8 worm cellular contexts compared by ENCODE assay signal in the genomic region with DNA sequence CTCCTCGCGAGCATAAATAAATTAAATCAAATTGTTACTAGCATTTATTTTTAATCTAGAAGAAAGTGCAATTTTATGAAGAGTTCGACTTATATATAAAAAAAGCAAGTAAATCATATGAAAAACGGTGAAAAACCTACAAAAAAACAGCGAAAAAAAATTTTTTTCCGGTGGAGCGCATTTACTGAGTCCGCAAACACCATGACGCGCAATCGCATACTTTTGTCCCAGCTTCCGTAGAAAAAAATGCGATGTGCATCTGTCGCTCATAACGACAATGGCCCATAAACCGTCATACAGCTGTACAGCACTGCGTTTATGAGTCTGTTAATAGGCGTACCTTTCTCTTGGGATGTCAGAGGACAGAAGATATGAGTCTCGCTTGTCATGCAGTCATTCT.
TF ChIP-seq lines count a peak whose summit lies in the region.

No protein-coding gene starts in this region.

TF ChIP-seq in whole organism, L1 larva, 84 proteins besides CTCF, POLR2A, EP300 and RAD21 (continues in another document):
- peak; percentile 58 for TF ChIP-seq unc-130 (tag; optimal IDR thresholded peaks at IDR 0.05; lab: Kevin White, UChicago)
- peak; percentile 53 for TF ChIP-seq snpc-4 (tag; optimal IDR thresholded peaks at IDR 0.05; lab: Kevin White, UChicago)
- TF ChIP-seq unc-98 (GFP tag; IDR thresholded peaks at IDR 0.05; lab: Robert Waterston, UW), result no peak
- no peak for TF ChIP-seq ztf-4 (tag; optimal IDR thresholded peaks at IDR 0.05; lab: Kevin White, UChicago)
- TF ChIP-seq pax-3 (tag; optimal IDR thresholded peaks at IDR 0.05; lab: Kevin White, UChicago), result no peak
- TF ChIP-seq egl-27 (tag; optimal IDR thresholded peaks at IDR 0.05; lab: Kevin White, UChicago), result no peak
- no peak for TF ChIP-seq fos-1 (tag; optimal IDR thresholded peaks at IDR 0.05; lab: Kevin White, UChicago)
- TF ChIP-seq C34B4.2 (tag; optimal IDR thresholded peaks at IDR 0.05; lab: Kevin White, UChicago), result no peak
- TF ChIP-seq sup-37 (GFP tag; optimal IDR thresholded peaks at IDR 0.05; lab: Kevin White, UChicago), result no peak
- TF ChIP-seq zip-4 (GFP tag; optimal IDR thresholded peaks at IDR 0.05; lab: Kevin White, UChicago), result no peak
- no peak for TF ChIP-seq nhr-76 (tag; optimal IDR thresholded peaks at IDR 0.05; lab: Kevin White, UChicago)

TF ChIP-seq in whole organism, L2 larva, 48 proteins besides CTCF, POLR2A, EP300 and RAD21 (continues in another document):
- TF ChIP-seq crh-2 (tag; optimal IDR thresholded peaks at IDR 0.05; lab: Kevin White, UChicago), result peak; percentile 48
- no peak for TF ChIP-seq zag-1 (tag; optimal IDR thresholded peaks at IDR 0.05; lab: Kevin White, UChicago)
- TF ChIP-seq lsy-2 (tag; optimal IDR thresholded peaks at IDR 0.05; lab: Kevin White, UChicago), result peak; percentile 46 to 71
- TF ChIP-seq nhr-25 (tag; optimal IDR thresholded peaks at IDR 0.05; lab: Kevin White, UChicago), result peak; percentile 2
- TF ChIP-seq ztf-11 (tag; optimal IDR thresholded peaks at IDR 0.05; lab: Kevin White, UChicago), result no peak
- peak; percentile 16 for TF ChIP-seq F13H6.1 (tag; optimal IDR thresholded peaks at IDR 0.05; lab: Kevin White, UChicago)
- TF ChIP-seq nhr-21 (tag; optimal IDR thresholded peaks at IDR 0.05; lab: Kevin White, UChicago), result peak; percentile 2
- peak; percentile 44 for TF ChIP-seq sma-3 (GFP tag; optimal IDR thresholded peaks at IDR 0.05; lab: Kevin White, UChicago)
- TF ChIP-seq nhr-129 (tag; optimal IDR thresholded peaks at IDR 0.05; lab: Kevin White, UChicago), result peak; percentile 24
- no peak for TF ChIP-seq unc-62 (GFP tag; optimal IDR thresholded peaks at IDR 0.05; lab: Kevin White, UChicago)
- no peak for TF ChIP-seq alr-1 (tag; optimal IDR thresholded peaks at IDR 0.05; lab: Kevin White, UChicago)

TF ChIP-seq in whole organism, L3 larva, 47 proteins besides CTCF, POLR2A, EP300 and RAD21 (continues in another document):
- TF ChIP-seq aly-2 (tag; optimal IDR thresholded peaks at IDR 0.05; lab: Kevin White, UChicago) (no peak), eor-1 (tag; optimal IDR thresholded peaks at IDR 0.05; lab: Kevin White, UChicago) (no peak), ceh-28 (tag; optimal IDR thresholded peaks at IDR 0.05; lab: Kevin White, UChicago) (no peak), nhr-237 (tag; optimal IDR thresholded peaks at IDR 0.05; lab: Kevin White, UChicago) (no peak), tbx-2 (tag; optimal IDR thresholded peaks at IDR 0.05; lab: Kevin White, UChicago) (no peak), snpc-4 (tag; optimal IDR thresholded peaks at IDR 0.05; lab: Kevin White, UChicago) (peak; percentile 67), nhr-67 (tag; optimal IDR thresholded peaks at IDR 0.05; lab: Kevin White, UChicago) (no peak), hmg-11 (tag; optimal IDR thresholded peaks at IDR 0.05; lab: Kevin White, UChicago) (peak; percentile 65), nhr-11 (tag; optimal IDR thresholded peaks at IDR 0.05; lab: Kevin White, UChicago) (no peak), lin-15B (tag; optimal IDR thresholded peaks at IDR 0.05; lab: Kevin White, UChicago) (peak; percentile 82), unc-62 (GFP tag; optimal IDR thresholded peaks at IDR 0.05; lab: Kevin White, UChicago) (no peak)

TF ChIP-seq in whole organism, L4 larva, 104 proteins besides CTCF, POLR2A, EP300 and RAD21 (continues in another document):
- TF ChIP-seq nhr-11 (tag; optimal IDR thresholded peaks at IDR 0.05; lab: Kevin White, UChicago), result no peak
- TF ChIP-seq madf-5 (GFP tag; IDR thresholded peaks at IDR 0.05; lab: Robert Waterston, UW), result no peak
- no peak for TF ChIP-seq fos-1 (tag; optimal IDR thresholded peaks at IDR 0.05; lab: Kevin White, UChicago)
- no peak for TF ChIP-seq arid-1 (GFP tag; conservative IDR thresholded peaks at IDR 0.05; lab: Robert Waterston, UW)
- TF ChIP-seq pha-4 (GFP tag; IDR thresholded peaks at IDR 0.05; lab: Robert Waterston, UW), result no peak
- peak; percentile 24 for TF ChIP-seq pha-4 (tag; optimal IDR thresholded peaks at IDR 0.05; lab: Kevin White, UChicago)
- no peak for TF ChIP-seq lin-13 (GFP tag; optimal IDR thresholded peaks at IDR 0.05; lab: Kevin White, UChicago)
- no peak for TF ChIP-seq unc-62 (GFP tag; optimal IDR thresholded peaks at IDR 0.05 in 1 of 2; lab: Kevin White, UChicago)
- no peak for TF ChIP-seq unc-62 (tag; optimal IDR thresholded peaks at IDR 0.05; lab: Kevin White, UChicago)
- TF ChIP-seq spr-1 (tag; optimal IDR thresholded peaks at IDR 0.05; lab: Kevin White, UChicago), result no peak
- peak; percentile 48; the same call in 1 of the 2 replicates for TF ChIP-seq hmg-1.1 (GFP tag; IDR thresholded peaks at IDR 0.05; lab: Robert Waterston, UW)
- peak; percentile 61; the same call in 1 of the 2 replicates for TF ChIP-seq lin-29 (GFP tag; IDR thresholded peaks at IDR 0.05; lab: Robert Waterston, UW)

TF ChIP-seq in whole organism, early embryonic, 17 proteins besides CTCF, POLR2A, EP300 and RAD21:
- TF ChIP-seq aly-1 (tag; optimal IDR thresholded peaks at IDR 0.05; lab: Kevin White, UChicago), result no peak
- no peak for TF ChIP-seq flt-1 (GFP tag; IDR thresholded peaks at IDR 0.05; lab: Robert Waterston, UW)
- peak; percentile 3 for TF ChIP-seq F13C5.2 (tag; optimal IDR thresholded peaks at IDR 0.05; lab: Kevin White, UChicago)
- TF ChIP-seq hnd-1 (tag; optimal IDR thresholded peaks at IDR 0.05; lab: Kevin White, UChicago), result no peak
- TF ChIP-seq ama-1 (optimal IDR thresholded peaks at IDR 0.05; lab: Kevin White, UChicago), result no peak
- no peak for TF ChIP-seq tra-4 (tag; optimal IDR thresholded peaks at IDR 0.05; lab: Kevin White, UChicago)

TF ChIP-seq in whole organism, late embryonic, 69 proteins besides CTCF, POLR2A, EP300 and RAD21:
- TF ChIP-seq hlh-13 (GFP tag; optimal IDR thresholded peaks at IDR 0.05; lab: Kevin White, UChicago) (no peak), C38D4.7 (GFP tag; optimal IDR thresholded peaks at IDR 0.05; lab: Kevin White, UChicago) (no peak), elt-2 (tag; optimal IDR thresholded peaks at IDR 0.05; lab: Kevin White, UChicago) (peak; percentile 9), ceh-31 (tag; optimal IDR thresholded peaks at IDR 0.05; lab: Kevin White, UChicago) (peak; percentile 11)

TF ChIP-seq in whole organism, mixed stage, embryonic, 35 proteins besides CTCF, POLR2A, EP300 and RAD21:
- TF ChIP-seq ces-1 (GFP tag; optimal IDR thresholded peaks at IDR 0.05; lab: Kevin White, UChicago) (peak; percentile 30), nhr-237 (tag; optimal IDR thresholded peaks at IDR 0.05; lab: Kevin White, UChicago) (no peak), lsy-2 (tag; optimal IDR thresholded peaks at IDR 0.05; lab: Kevin White, UChicago) (peak; percentile 32), ceh-83 (GFP tag; optimal IDR thresholded peaks at IDR 0.05; lab: Kevin White, UChicago) (no peak), sptf-1 (tag; optimal IDR thresholded peaks at IDR 0.05; lab: Kevin White, UChicago) (peak; percentile 28), mep-1 (tag; optimal IDR thresholded peaks at IDR 0.05; lab: Kevin White, UChicago) (peak; percentile 41), M03D4.4 (tag; optimal IDR thresholded peaks at IDR 0.05; lab: Kevin White, UChicago) (peak; percentile 8)

TF ChIP-seq in whole organism, young adult, 124 proteins besides CTCF, POLR2A, EP300 and RAD21:
- TF ChIP-seq madf-6 (GFP tag; IDR thresholded peaks at IDR 0.05; lab: Robert Waterston, UW) (no peak), snpc-4 (GFP tag; optimal IDR thresholded peaks at IDR 0.05; lab: Kevin White, UChicago) (no peak), snpc-4 (tag; optimal IDR thresholded peaks at IDR 0.05; lab: Kevin White, UChicago) (peak in 1 of 4 experiments; percentile 23), attf-5 (GFP tag; optimal IDR thresholded peaks at IDR 0.05; lab: Kevin White, UChicago) (peak; percentile 20), K12H6.12 (tag; optimal IDR thresholded peaks at IDR 0.05; lab: Kevin White, UChicago) (no peak), T07F8.4 (tag; optimal IDR thresholded peaks at IDR 0.05; lab: Kevin White, UChicago) (no peak), ets-4 (GFP tag; optimal IDR thresholded peaks at IDR 0.05; lab: Kevin White, UChicago) (no peak), mcd-1 (GFP tag; IDR thresholded peaks at IDR 0.05; lab: Robert Waterston, UW) (peak; percentile 93), ekl-4 (GFP tag; IDR thresholded peaks at IDR 0.05; lab: Robert Waterston, UW) (no peak), lin-40 (tag; optimal IDR thresholded peaks at IDR 0.05; lab: Kevin White, UChicago) (peak; percentile 26)
TF ChIP-seq in whole organism, young adult: peak in this region for 4.
